Fruit fly (Drosophila melanogaster): ENCODE measurements around the gene CG6693.

Gene CG6693

DNA sequence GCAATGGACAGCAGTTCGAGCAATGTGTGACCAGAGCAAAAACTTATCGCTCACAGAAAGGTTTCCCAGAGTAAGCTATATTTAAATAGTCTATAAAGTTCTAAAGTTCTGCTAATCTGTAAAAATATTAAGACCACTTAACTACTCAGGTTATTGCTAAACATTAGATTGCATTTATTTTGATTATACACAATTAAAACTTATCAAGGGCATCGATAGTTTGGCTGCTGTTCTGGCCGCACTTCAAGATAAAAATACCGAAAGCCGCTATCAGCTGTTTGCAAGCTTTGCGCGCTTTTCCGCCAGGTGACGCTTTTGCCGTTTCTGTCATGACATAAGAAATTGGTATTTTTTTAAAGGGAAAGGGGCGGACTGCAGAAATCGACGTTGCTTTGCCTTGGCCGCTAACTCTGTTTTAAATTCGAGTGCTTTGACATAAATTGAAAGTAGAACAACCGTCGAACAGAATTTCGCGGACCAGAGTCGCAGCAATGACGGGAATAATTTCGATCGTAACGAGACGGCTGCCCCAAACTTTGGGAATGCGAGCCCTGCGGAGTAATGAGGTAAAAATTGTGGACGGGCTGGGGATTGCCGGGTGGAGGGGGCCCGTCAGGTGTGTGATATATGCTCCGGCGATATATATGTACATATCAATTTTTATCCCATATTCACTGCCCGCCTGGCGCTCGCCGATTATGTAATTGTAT, 22.7 kb upstream of the CG6693 start, which contains the start of the genes CG17734 and CG5214:
CG17734 (minus strand) TSS at position 49 of the 710 bp plus-strand sequence.
CG5214 (plus strand) TSS at position 352 of the 710 bp plus-strand sequence.
- TF ChIP-seq Pif1B (GFP tag; optimal IDR thresholded peaks at IDR 0.05) (no peak), CG34367 (tag; optimal IDR thresholded peaks at IDR 0.05) (no peak), CG12605 (GFP tag; IDR thresholded peaks at IDR 0.05) (no peak), Snoo (tag; optimal IDR thresholded peaks at IDR 0.05) (no peak), CG9948 (tag; optimal IDR thresholded peaks at IDR 0.05) (no peak), EcR (GFP tag; optimal IDR thresholded peaks at IDR 0.05) (no peak), Pif1A (GFP tag; optimal IDR thresholded peaks at IDR 0.05) (no peak), Ets98B (GFP tag; IDR thresholded peaks at IDR 0.05) (no peak)

- TF ChIP-seq EcR (GFP tag; optimal IDR thresholded peaks at IDR 0.05) (peak; percentile 17), CG12605 (GFP tag; IDR thresholded peaks at IDR 0.05) (no peak)
These were observed 21.8 kb upstream of the CG6693 start for dm6 chr3R:11243057-11243740.

- TF ChIP-seq CG4496 (GFP tag; IDR thresholded peaks at IDR 0.05), result no peak
- TF ChIP-seq Snoo (tag; optimal IDR thresholded peaks at IDR 0.05), result no peak
- no peak for TF ChIP-seq EcR (GFP tag; optimal IDR thresholded peaks at IDR 0.05)
- no peak for TF ChIP-seq rn (GFP tag; IDR thresholded peaks at IDR 0.05)
- TF ChIP-seq CG9948 (tag; optimal IDR thresholded peaks at IDR 0.05), result no peak
- TF ChIP-seq Pif1A (GFP tag; optimal IDR thresholded peaks at IDR 0.05), result no peak
- no peak for TF ChIP-seq CG12605 (GFP tag; IDR thresholded peaks at IDR 0.05)
- no peak for TF ChIP-seq Ets98B (GFP tag; IDR thresholded peaks at IDR 0.05)
- no peak for TF ChIP-seq fd96Ca (GFP tag; IDR thresholded peaks at IDR 0.05)
- no peak for TF ChIP-seq CG15710 (tag; optimal IDR thresholded peaks at IDR 0.05)
- no peak for TF ChIP-seq CG8301 (tag; optimal IDR thresholded peaks at IDR 0.05)
- no peak for TF ChIP-seq CG34367 (tag; optimal IDR thresholded peaks at IDR 0.05)
- no peak for TF ChIP-seq CG10348 (GFP tag; IDR thresholded peaks at IDR 0.05)
- no peak for TF ChIP-seq Pif1B (GFP tag; optimal IDR thresholded peaks at IDR 0.05)
- no peak for TF ChIP-seq gl (tag; optimal IDR thresholded peaks at IDR 0.05)
- no peak for TF ChIP-seq D1 (tag; optimal IDR thresholded peaks at IDR 0.05)
These were observed 19.5 kb upstream of the CG6693 start, which contains the start of the genes scpr-B and scpr-A for dm6 chr3R:11240891-11241290. TSS of gene scpr-B (minus strand) at chr3R:11240991. TSS of gene scpr-A (plus strand) at chr3R:11241183.

DNA sequence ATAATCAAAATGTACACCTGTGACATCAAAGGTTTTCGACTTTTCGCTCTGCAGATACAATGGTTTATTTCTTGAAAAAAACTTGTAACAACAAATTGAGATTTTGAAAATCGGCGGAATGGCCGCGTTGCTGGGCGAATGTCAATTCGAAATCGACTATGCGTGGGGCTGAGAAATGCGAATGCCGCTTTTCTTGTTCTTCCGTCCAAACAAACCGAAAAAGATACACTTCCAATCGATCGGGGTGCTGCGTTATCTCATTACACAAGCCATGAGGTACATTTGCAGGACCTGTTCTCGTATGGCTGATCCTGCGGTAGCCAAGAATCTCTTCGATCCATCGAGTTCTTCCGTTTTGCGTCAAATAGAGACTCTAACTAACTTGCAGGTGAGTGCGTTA, 16.2 kb upstream of the CG6693 start, which contains the start of gene CG31388:
CG31388 (plus strand) TSS at position 218 of the 400 bp plus-strand sequence.
- TF ChIP-seq CG14655 (GFP tag; optimal IDR thresholded peaks at IDR 0.05) (no peak), CG10348 (GFP tag; IDR thresholded peaks at IDR 0.05) (no peak), gl (tag; optimal IDR thresholded peaks at IDR 0.05) (no peak), CG4496 (GFP tag; IDR thresholded peaks at IDR 0.05) (no peak)

DNA sequence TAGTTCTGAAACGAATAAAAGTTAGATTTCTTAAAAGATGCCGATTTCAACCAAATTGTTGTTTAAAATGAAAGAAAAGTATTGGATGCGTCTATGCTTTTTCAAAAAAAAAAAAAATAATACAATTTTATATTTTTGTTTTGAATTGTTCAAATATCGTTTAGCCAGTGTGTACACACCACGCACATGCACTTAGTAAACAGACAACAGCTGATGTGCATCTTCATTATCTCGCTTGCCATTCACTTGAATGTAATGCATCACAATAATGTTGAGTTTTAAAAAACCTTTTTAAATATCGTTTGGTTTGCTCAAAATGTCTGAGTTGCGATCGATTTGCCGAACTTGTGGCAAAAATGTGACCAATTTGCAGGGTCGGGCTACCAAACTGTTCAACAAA, 14.6 kb upstream of the CG6693 start, which contains the start of gene CG31441:
CG31441 (plus strand) TSS at position 246 of the 400 bp plus-strand sequence.
- TF ChIP-seq CG8301 (tag; optimal IDR thresholded peaks at IDR 0.05) (no peak), CG9948 (tag; optimal IDR thresholded peaks at IDR 0.05) (no peak), CG10348 (GFP tag; IDR thresholded peaks at IDR 0.05) (no peak), Pif1A (GFP tag; optimal IDR thresholded peaks at IDR 0.05) (no peak), CG34367 (tag; optimal IDR thresholded peaks at IDR 0.05) (no peak), CG8159 (tag; optimal IDR thresholded peaks at IDR 0.05) (no peak), CG15710 (tag; optimal IDR thresholded peaks at IDR 0.05) (no peak), CG12605 (GFP tag; IDR thresholded peaks at IDR 0.05) (no peak), CG14655 (GFP tag; optimal IDR thresholded peaks at IDR 0.05) (no peak), CG13204 (GFP tag; optimal IDR thresholded peaks at IDR 0.05) (no peak), EcR (GFP tag; optimal IDR thresholded peaks at IDR 0.05) (no peak), gl (tag; optimal IDR thresholded peaks at IDR 0.05) (no peak), Ets98B (GFP tag; IDR thresholded peaks at IDR 0.05) (no peak), CG32121 (GFP tag; IDR thresholded peaks at IDR 0.05) (no peak), D1 (tag; optimal IDR thresholded peaks at IDR 0.05) (no peak), Snoo (tag; optimal IDR thresholded peaks at IDR 0.05) (no peak), rn (GFP tag; IDR thresholded peaks at IDR 0.05) (no peak), CG17806 (tag; optimal IDR thresholded peaks at IDR 0.05) (no peak), fd96Ca (GFP tag; IDR thresholded peaks at IDR 0.05) (no peak)

DNA sequence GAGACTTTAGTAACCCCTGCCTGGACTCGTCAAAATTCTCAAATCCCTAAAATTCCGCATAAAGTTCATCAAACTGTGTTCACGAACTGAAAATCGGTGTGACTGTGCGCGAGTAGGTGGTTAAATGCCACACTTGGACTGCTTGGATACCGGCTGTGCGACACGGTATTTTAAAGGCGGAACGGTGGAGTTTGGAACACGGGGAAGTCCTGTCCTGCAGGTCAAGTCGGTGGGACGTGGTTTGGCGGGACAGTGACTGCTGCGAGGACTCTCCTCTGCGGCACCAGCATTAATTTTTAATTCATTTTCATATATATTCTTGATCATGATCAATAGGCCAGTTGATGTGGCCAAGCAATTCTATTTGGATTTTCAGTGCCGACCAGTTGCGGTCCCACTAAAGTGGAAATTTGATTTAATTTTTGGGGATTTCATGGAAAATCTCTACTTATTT, 13.5 kb upstream of the CG6693 start, which contains the start of the genes Arfip and CG17721:
Arfip (minus strand) TSS at position 96 of the 454 bp plus-strand sequence.
CG17721 (plus strand) TSS at position 223 of the 454 bp plus-strand sequence.
- TF ChIP-seq EcR (GFP tag; optimal IDR thresholded peaks at IDR 0.05), result peak; percentile 88
- TF ChIP-seq CG14655 (GFP tag; optimal IDR thresholded peaks at IDR 0.05), result no peak

Measured in whole organism, pupa.